Worm (Caenorhabditis elegans) whole organism, L4 larva: ENCODE results near the gene C09E7.4.
A peak's percentile ranks its signal among the peaks of the same experiment; 100 is the strongest.
"Not testable (repeated sequence)": the region's sequence is repeated elsewhere in the genome, so short reads cannot be mapped to it uniquely, and the experiment has no call there.

Experiments used
- D1046.2 ChIP-seq: fragments of 200-800 bp; sonication (Bioruptor generic); IDR thresholded peaks from 2 replicates; pipeline ENCODE4 v1.3.6; 2022; ENCODE audit warnings: missing genetic modification characterization, missing compliant biosample characterization
- F37D6.2 ChIP-seq: sonication (generic microtip); optimal IDR thresholded peaks from 2 replicates; lab custom pipeline; 2016; ENCODE audit warnings: mild to moderate bottlenecking, missing genetic modification characterization, missing compliant biosample characterization
- T20F7.1 ChIP-seq: fragments of 200-800 bp; sonication (Bioruptor generic); optimal IDR thresholded peaks from 2 replicates; lab custom pipeline; 2018; ENCODE audit warnings: mild to moderate bottlenecking, missing genetic modification characterization, missing compliant biosample characterization
- T26A8.4 ChIP-seq: fragments of 200-800 bp; sonication (Bioruptor generic); IDR thresholded peaks from 2 replicates; pipeline ENCODE4 v1.3.6; 2022; ENCODE audit warnings: missing genetic modification characterization, missing compliant biosample characterization
- Y105C5A.15 ChIP-seq: fragments of 200-800 bp; sonication (Bioruptor generic); IDR thresholded peaks from 2 replicates; pipeline ENCODE4 v1.3.6; 2022; ENCODE audit warnings: missing genetic modification characterization, missing compliant biosample characterization
- aha-1 ChIP-seq: fragments of 150-350 bp; peaks from one replicate; lab custom pipeline; 2014; ENCODE audit warnings: missing biosample characterization, missing genetic modification characterization
- ceh-44 ChIP-seq: fragments of 200-800 bp; sonication (Bioruptor generic); IDR thresholded peaks from 2 replicates; pipeline ENCODE4 v1.3.6; 2022; ENCODE audit warnings: missing genetic modification reagents, missing genetic modification characterization, missing compliant biosample characterization
- ceh-62 ChIP-seq: sonication (generic microtip); optimal IDR thresholded peaks from 2 replicates; lab custom pipeline; 2017; ENCODE audit warnings: missing biosample characterization, missing genetic modification characterization
- cey-2 ChIP-seq: sonication (generic microtip); optimal IDR thresholded peaks from 3 replicates; lab custom pipeline; 2017; ENCODE audit warnings: missing genetic modification characterization, mild to moderate bottlenecking, missing compliant biosample characterization, antibody characterized with exemption, borderline replicate concordance; ENCODE audit not compliant: insufficient read depth
- dmd-9 ChIP-seq: fragments of 200-800 bp; sonication (Bioruptor generic); IDR thresholded peaks from 2 replicates; pipeline ENCODE4 v1.3.6; 2022; ENCODE audit warnings: missing genetic modification reagents, missing genetic modification characterization, missing compliant biosample characterization
- dpl-1 ChIP-seq: fragments of 150-350 bp; optimal IDR thresholded peaks from 2 replicates; lab custom pipeline; 2014; ENCODE audit warnings: missing biosample characterization, missing genetic modification reagents, missing genetic modification characterization
- fos-1 ChIP-seq: fragments of 150-350 bp; optimal IDR thresholded peaks from 2 replicates; lab custom pipeline; 2014; ENCODE audit warnings: missing biosample characterization, missing genetic modification characterization
- hif-1 ChIP-seq, 2 experiments: sonication (generic microtip); optimal IDR thresholded peaks; 2 replicates each; lab custom pipeline; 2016 to 2017; ENCODE audit warnings: missing compliant biosample characterization in 2 of 2, missing genetic modification characterization in 2 of 2, missing genetic modification reagents in 2 of 2, missing genotype in 2 of 2, mild to moderate bottlenecking in 1 of 2
- hlh-11 ChIP-seq: fragments of 200-800 bp; sonication (Bioruptor generic); optimal IDR thresholded peaks from 2 replicates; lab custom pipeline; 2018; ENCODE audit warnings: mild to moderate bottlenecking, missing genetic modification characterization, missing compliant biosample characterization
- hlh-30 ChIP-seq: sonication (generic microtip); optimal IDR thresholded peaks from 2 replicates; lab custom pipeline; 2017; ENCODE audit warnings: antibody characterized with exemption, mild to moderate bottlenecking, missing genetic modification characterization, missing compliant biosample characterization; ENCODE audit not compliant: insufficient read depth
- hmg-1.1 ChIP-seq: fragments of 200-800 bp; sonication (Bioruptor generic); IDR thresholded peaks from 2 replicates; pipeline ENCODE4 v1.3.6; 2022; ENCODE audit warnings: missing genetic modification reagents, missing genetic modification characterization, missing compliant biosample characterization
- lin-1 ChIP-seq: fragments of 200-800 bp; sonication (Bioruptor generic); IDR thresholded peaks from 2 replicates; pipeline ENCODE4 v1.3.6; 2022; ENCODE audit warnings: missing genetic modification reagents, missing genetic modification characterization, missing compliant biosample characterization
- lin-13 ChIP-seq: fragments of 150-350 bp; optimal IDR thresholded peaks from 2 replicates; lab custom pipeline; 2014; ENCODE audit warnings: missing biosample characterization, missing genetic modification reagents, missing genetic modification characterization
- lin-29 ChIP-seq: fragments of 200-800 bp; sonication (Bioruptor generic); IDR thresholded peaks from 2 replicates; pipeline ENCODE4 v1.3.6; 2022; ENCODE audit warnings: missing genetic modification reagents, missing genetic modification characterization, missing compliant biosample characterization
- madf-9 ChIP-seq: fragments of 200-800 bp; sonication (Bioruptor generic); conservative IDR thresholded peaks from 2 replicates; pipeline ENCODE4 v1.3.6; 2022; ENCODE audit warnings: missing genetic modification reagents, missing genetic modification characterization, missing compliant biosample characterization
- mxl-3 ChIP-seq: fragments of 200-800 bp; sonication (Bioruptor generic); optimal IDR thresholded peaks from 2 replicates; lab custom pipeline; 2018; ENCODE audit warnings: mild to moderate bottlenecking, missing genetic modification characterization, missing compliant biosample characterization
- nhr-10 ChIP-seq: fragments of 150-350 bp; optimal IDR thresholded peaks from 2 replicates; lab custom pipeline; 2014; ENCODE audit warnings: missing biosample characterization, missing genetic modification characterization
- nhr-102 ChIP-seq: sonication (generic microtip); optimal IDR thresholded peaks from 2 replicates; lab custom pipeline; 2016; ENCODE audit warnings: mild to moderate bottlenecking, missing genetic modification characterization, moderate library complexity, missing compliant biosample characterization
- nhr-28 ChIP-seq: fragments of 150-350 bp; optimal IDR thresholded peaks from 2 replicates; lab custom pipeline; 2014; ENCODE audit warnings: missing biosample characterization, missing genetic modification characterization
- nhr-41 ChIP-seq: fragments of 200-800 bp; sonication (Bioruptor generic); IDR thresholded peaks from 2 replicates; pipeline ENCODE4 v1.3.6; 2022; ENCODE audit warnings: missing genetic modification reagents, missing genetic modification characterization, missing compliant biosample characterization
- pha-4 ChIP-seq, 2 experiments: fragments of 150-350 bp in 1 of 2; fragments of 200-800 bp in 1 of 2; sonication (Bioruptor generic) in 1 of 2; IDR thresholded peaks in 1 of 2; optimal IDR thresholded peaks in 1 of 2; 2 replicates each; pipeline versions ENCODE4 v1.3.6 to Lab custom; 2014 to 2022; ENCODE audit warnings: missing genetic modification characterization in 2 of 2, missing genetic modification reagents in 2 of 2, missing biosample characterization in 1 of 2, missing compliant biosample characterization in 1 of 2
- rbr-2 ChIP-seq: sonication (generic microtip); optimal IDR thresholded peaks from 2 replicates; lab custom pipeline; 2016; ENCODE audit warnings: missing genotype, missing genetic modification characterization, missing compliant biosample characterization
- set-16 ChIP-seq: fragments of 200-800 bp; sonication (Bioruptor generic); IDR thresholded peaks from 2 replicates; pipeline ENCODE4 v1.3.6; 2022; ENCODE audit warnings: missing genetic modification reagents, missing genetic modification characterization, missing compliant biosample characterization
- skn-1 ChIP-seq: fragments of 150-350 bp; optimal IDR thresholded peaks from 2 replicates; lab custom pipeline; 2014; ENCODE audit warnings: missing biosample characterization, missing genetic modification characterization
- spr-1 ChIP-seq: sonication (generic microtip); optimal IDR thresholded peaks from 2 replicates; lab custom pipeline; 2016; ENCODE audit warnings: mild to moderate bottlenecking, missing genetic modification characterization, missing compliant biosample characterization
- tag-97 ChIP-seq: fragments of 200-800 bp; sonication (Bioruptor generic); IDR thresholded peaks from 2 replicates; pipeline ENCODE4 v1.3.6; 2022; ENCODE audit warnings: missing genetic modification characterization, missing compliant biosample characterization
- unc-39 ChIP-seq: sonication (generic microtip); optimal IDR thresholded peaks from 2 replicates; lab custom pipeline; 2017; ENCODE audit warnings: missing biosample characterization, missing genetic modification characterization
- unc-62 ChIP-seq, 3 experiments: fragments of 150-350 bp in 1 of 3; sonication (generic microtip); optimal IDR thresholded peaks in 2 of 3; peaks in 1 of 3; 1 replicate in 1 of 3; 2 replicates in 2 of 3; lab custom pipeline; 2014 to 2017; ENCODE audit warnings: missing biosample characterization in 3 of 3, missing genetic modification characterization in 3 of 3, missing genetic modification reagents in 3 of 3, missing genotype in 1 of 3
- zfp-3 ChIP-seq: fragments of 200-800 bp; sonication (Bioruptor generic); conservative IDR thresholded peaks from 2 replicates; pipeline ENCODE4 v1.3.6; 2022; ENCODE audit warnings: missing genetic modification reagents, missing genetic modification characterization, missing compliant biosample characterization
- zip-11 ChIP-seq: fragments of 200-800 bp; sonication (Bioruptor generic); IDR thresholded peaks from 2 replicates; pipeline ENCODE4 v1.3.6; 2022; ENCODE audit warnings: missing genetic modification characterization, missing compliant biosample characterization
- zip-2 ChIP-seq: fragments of 150-350 bp; optimal IDR thresholded peaks from 2 replicates; lab custom pipeline; 2014; ENCODE audit warnings: missing biosample characterization, missing genetic modification characterization

C09E7.4 gene

ce11 chrIII:6551187-6552058 is 14.6 kb upstream of the C09E7.4 start, which contains the start of gene C09E7.7 (continued):
- peak; percentile 58 for TF ChIP-seq F37D6.2 (tag; lab: Kevin White, UChicago)
- TF ChIP-seq madf-9 (GFP tag; lab: Robert Waterston, UW): peak; percentile 56
- TF ChIP-seq nhr-28 (tag; lab: Kevin White, UChicago): peak; percentile 2
- TF ChIP-seq ceh-44 (GFP tag; lab: Robert Waterston, UW): peak; percentile 77
- peak; percentile 95 for TF ChIP-seq aha-1 (tag; lab: Kevin White, UChicago)
- TF ChIP-seq T26A8.4 (GFP tag; lab: Robert Waterston, UW): peak; percentile 69
- peak; percentile 54; the same call in 1 of the 2 replicates for TF ChIP-seq D1046.2 (GFP tag; lab: Robert Waterston, UW)
- peak; percentile 14 for TF ChIP-seq nhr-102 (tag; lab: Kevin White, UChicago)
- TF ChIP-seq unc-62 (GFP tag; optimal IDR thresholded peaks at IDR 0.05 in 1 of 2; lab: Kevin White, UChicago): peak in 1 of 2 experiments; percentile 63
- not testable (repeated sequence) for TF ChIP-seq unc-62 (tag; optimal IDR thresholded peaks at IDR 0.05; lab: Kevin White, UChicago)
- TF ChIP-seq hmg-1.1 (GFP tag; lab: Robert Waterston, UW): peak; percentile 77
- peak in 1 of 2 experiments; percentile 51 for TF ChIP-seq hif-1 (tag; optimal IDR thresholded peaks at IDR 0.05; lab: Kevin White, UChicago)
- TF ChIP-seq hlh-30: peak; percentile 55
- TF ChIP-seq lin-29 (GFP tag; lab: Robert Waterston, UW): 0 out of 2 replicates have a peak, but pooled peaks have one; percentile 40
- peak; percentile 6 for TF ChIP-seq lin-13 (GFP tag; lab: Kevin White, UChicago)
- peak; percentile 48 for TF ChIP-seq dpl-1 (GFP tag; lab: Kevin White, UChicago)
- peak; percentile 69 for TF ChIP-seq hlh-11
- 0 out of 2 replicates have a peak, but pooled peaks have one; percentile 44 for TF ChIP-seq tag-97 (GFP tag; lab: Robert Waterston, UW)

DNA sequence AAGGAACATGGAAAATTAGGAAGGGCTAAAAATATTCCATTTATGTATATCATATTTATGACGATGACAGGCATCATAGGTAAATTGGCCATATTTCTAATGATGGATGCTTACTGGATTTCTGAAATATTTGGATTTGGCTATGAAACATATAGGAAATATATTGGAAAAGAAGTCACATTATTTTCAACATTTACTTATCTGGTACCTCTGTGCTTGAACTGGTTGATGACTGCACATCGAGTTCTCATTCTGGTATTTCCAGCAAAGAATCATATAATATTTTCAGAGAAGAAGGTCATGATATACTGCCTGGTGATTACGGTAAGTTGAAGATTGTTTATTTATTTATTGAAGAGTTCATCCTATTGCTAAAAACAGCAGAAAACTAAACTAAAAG is 4.1 kb downstream of the C09E7.4 start, which contains the start of gene srxa-5:
srxa-5 (plus strand) TSS at position 301 of the 400 bp plus-strand sequence.
- TF ChIP-seq tag-97 (GFP tag; lab: Robert Waterston, UW) (no peak), zfp-3 (GFP tag; lab: Robert Waterston, UW) (no peak), set-16 (GFP tag; lab: Robert Waterston, UW) (no peak), nhr-10 (no peak), T20F7.1 (GFP tag; lab: Kevin White, UChicago) (no peak), zip-2 (tag; lab: Kevin White, UChicago) (no peak), T26A8.4 (GFP tag; lab: Robert Waterston, UW) (no peak), cey-2 (tag; lab: Kevin White, UChicago) (no peak), dmd-9 (GFP tag; lab: Robert Waterston, UW) (no peak), fos-1 (tag; lab: Kevin White, UChicago) (no peak), mxl-3 (GFP tag; lab: Kevin White, UChicago) (no peak), spr-1 (tag; lab: Kevin White, UChicago) (no peak), lin-29 (GFP tag; lab: Robert Waterston, UW) (no peak), zip-11 (GFP tag; lab: Robert Waterston, UW) (no peak), skn-1 (no peak), Y105C5A.15 (GFP tag; lab: Robert Waterston, UW) (no peak), nhr-41 (GFP tag; lab: Robert Waterston, UW) (no peak), rbr-2 (tag; lab: Kevin White, UChicago) (no peak), pha-4 (GFP tag; IDR thresholded peaks at IDR 0.05; lab: Robert Waterston, UW) (no peak), pha-4 (tag; optimal IDR thresholded peaks at IDR 0.05; lab: Kevin White, UChicago) (no peak), D1046.2 (GFP tag; lab: Robert Waterston, UW) (no peak)

ce11 chrIII:6531099-6531498 is 5.7 kb downstream of the C09E7.4 start, which contains the start of gene C09E7.11:
C09E7.11 (plus strand) TSS chrIII:6531399.
- TF ChIP-seq unc-39: no peak
- no peak for TF ChIP-seq lin-1
- no peak for TF ChIP-seq Y105C5A.15 (GFP tag; lab: Robert Waterston, UW)
- TF ChIP-seq D1046.2 (GFP tag; lab: Robert Waterston, UW): no peak
- no peak for TF ChIP-seq ceh-62
